Worm (Caenorhabditis elegans) whole organism, L2 larva: Measurements from ENCODE around the gene srw-99.

Experiments used
- lsy-2 ChIP-seq, 2 experiments: fragments of 150-350 bp in 1 of 2; sonication (generic microtip) in 1 of 2; optimal IDR thresholded peaks; 2 replicates each; lab custom pipeline; 2014 to 2017; ENCODE audit warnings: missing biosample characterization in 2 of 2, missing genetic modification characterization in 2 of 2
- peb-1 ChIP-seq: fragments of 150-350 bp; optimal IDR thresholded peaks from 2 replicates; lab custom pipeline; 2014; ENCODE audit warnings: missing biosample characterization, missing genetic modification characterization

DNA sequence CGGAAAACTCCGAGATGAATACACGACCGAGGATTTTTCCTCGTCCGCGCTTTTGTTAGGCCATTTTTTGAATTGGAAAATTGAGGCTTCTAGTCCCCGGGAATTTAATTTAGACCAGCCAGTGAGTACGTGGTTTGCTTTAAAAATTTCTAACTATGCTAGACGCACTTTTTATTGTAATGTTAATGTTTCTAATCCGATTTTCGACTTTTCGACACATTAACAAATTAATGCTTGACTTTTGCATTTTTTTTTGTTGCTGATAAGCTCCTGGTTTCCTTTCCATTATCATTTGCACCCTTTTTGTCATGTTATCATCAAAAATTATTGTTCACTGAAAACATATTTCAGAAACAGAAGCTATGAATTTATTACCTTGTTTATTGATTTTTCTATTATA, 48.3 kb downstream of the srw-99 start, which contains the start of gene clec-204:
- TF ChIP-seq peb-1 (tag; lab: Kevin White, UChicago) (no peak), lsy-2 (tag; optimal IDR thresholded peaks at IDR 0.05; lab: Kevin White, UChicago) (no peak)
